Worm (Caenorhabditis elegans): ENCODE results near the gene srh-75.
A peak's percentile ranks its signal among the peaks of the same experiment; 100 is the strongest.

DNA sequence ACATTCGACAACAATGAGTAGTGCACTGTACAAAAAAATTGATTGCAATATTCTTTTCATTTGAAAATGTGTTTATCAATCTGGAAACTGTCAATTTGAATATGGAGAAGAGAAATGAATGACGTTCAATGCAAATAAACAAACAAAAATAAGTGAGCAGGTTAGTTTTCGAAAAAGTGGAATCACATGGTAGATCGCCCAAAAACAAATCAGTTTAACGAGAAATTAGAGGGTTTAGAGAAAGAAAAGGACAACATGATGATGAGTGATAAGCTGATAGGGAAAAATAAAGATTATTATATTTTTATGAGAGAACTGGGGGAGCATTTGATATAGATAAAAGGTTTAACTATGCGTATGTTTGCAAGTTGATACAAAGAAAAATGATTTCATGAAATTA, 12.3 kb upstream of the srh-75 start, which contains the start of gene T04C12.8:
- TF ChIP-seq nhr-47 (tag; optimal IDR thresholded peaks at IDR 0.05) (peak; percentile 5), sptf-1 (tag; optimal IDR thresholded peaks at IDR 0.05) (no peak), unc-130 (tag; optimal IDR thresholded peaks at IDR 0.05) (no peak), snpc-4 (tag; optimal IDR thresholded peaks at IDR 0.05) (no peak), ztf-11 (tag; optimal IDR thresholded peaks at IDR 0.05) (no peak), ceh-63 (GFP tag; optimal IDR thresholded peaks at IDR 0.05) (no peak), mep-1 (tag; optimal IDR thresholded peaks at IDR 0.05) (no peak), isw-1 (GFP tag; IDR thresholded peaks at IDR 0.05) (no peak), efl-3 (GFP tag; optimal IDR thresholded peaks at IDR 0.05) (no peak), mef-2 (tag; optimal IDR thresholded peaks at IDR 0.05) (no peak), tlp-1 (tag; optimal IDR thresholded peaks at IDR 0.05) (peak; percentile 48), zag-1 (tag; optimal IDR thresholded peaks at IDR 0.05) (no peak), fos-1 (tag; optimal IDR thresholded peaks at IDR 0.05) (no peak)
